Worm (Caenorhabditis elegans) whole organism, young adult: Measurements from ENCODE around the gene math-39.
"Not testable (repeated sequence)": the region's sequence is repeated elsewhere in the genome, so short reads cannot be mapped to it uniquely, and the experiment has no call there.

Experiments used
- D2030.7 ChIP-seq: fragments of 200-800 bp; sonication (Bioruptor generic); IDR thresholded peaks from 2 replicates; pipeline ENCODE4 v1.3.6; 2022; ENCODE audit warnings: missing genetic modification reagents, missing genetic modification characterization, missing compliant biosample characterization
- F10E7.11 ChIP-seq: sonication (generic microtip); optimal IDR thresholded peaks from 2 replicates; lab custom pipeline; 2017; ENCODE audit warnings: mild to moderate bottlenecking, missing genetic modification characterization, moderate library complexity, missing compliant biosample characterization
- F49E8.2 ChIP-seq: sonication (generic microtip); optimal IDR thresholded peaks from 3 replicates; lab custom pipeline; 2017; ENCODE audit warnings: missing genetic modification characterization, mild to moderate bottlenecking, missing compliant biosample characterization, antibody characterized with exemption, moderate library complexity; ENCODE audit not compliant: insufficient read depth
- F57A8.1 ChIP-seq: fragments of 200-800 bp; sonication (Bioruptor generic); optimal IDR thresholded peaks from 2 replicates; lab custom pipeline; 2018; ENCODE audit warnings: mild to moderate bottlenecking, missing genetic modification characterization, moderate library complexity, missing compliant biosample characterization
- F57C9.4 ChIP-seq: sonication (generic microtip); optimal IDR thresholded peaks from 2 replicates; lab custom pipeline; 2017; ENCODE audit warnings: mild to moderate bottlenecking, missing genetic modification characterization, missing compliant biosample characterization
- K11D2.4 ChIP-seq: fragments of 200-800 bp; sonication (Bioruptor generic); IDR thresholded peaks from 2 replicates; pipeline ENCODE4 v1.3.6; 2022; ENCODE audit warnings: missing genetic modification reagents, missing genetic modification characterization, missing compliant biosample characterization
- Y53G8AR.9 ChIP-seq: fragments of 200-800 bp; sonication (Bioruptor generic); conservative IDR thresholded peaks from 2 replicates; pipeline ENCODE4 v1.3.6; 2022; ENCODE audit warnings: missing genetic modification reagents, missing genetic modification characterization, missing compliant biosample characterization
- Y56A3A.18 ChIP-seq: fragments of 200-800 bp; sonication (Bioruptor generic); IDR thresholded peaks from 2 replicates; pipeline ENCODE4 v1.3.6; 2022; ENCODE audit warnings: missing genetic modification reagents, missing genetic modification characterization, missing compliant biosample characterization
- ama-1 ChIP-seq, 3 experiments: fragments of 150-350 bp in 1 of 3; sonication (generic microtip) in 2 of 3; optimal IDR thresholded peaks; 2 replicates each; lab custom pipeline; 2014 to 2018; ENCODE audit warnings: missing biosample characterization in 2 of 3, missing genetic modification characterization in 2 of 3, missing genetic modification reagents in 2 of 3
- aptf-2 ChIP-seq: fragments of 200-800 bp; sonication (Bioruptor generic); conservative IDR thresholded peaks from 2 replicates; pipeline ENCODE4 v1.3.6; 2022; ENCODE audit warnings: missing genetic modification reagents, missing genetic modification characterization, missing compliant biosample characterization
- aptf-3 ChIP-seq: fragments of 200-800 bp; sonication (Bioruptor generic); IDR thresholded peaks from 2 replicates; pipeline ENCODE4 v1.3.6; 2022; ENCODE audit warnings: missing genetic modification characterization, missing compliant biosample characterization
- atf-7 ChIP-seq: sonication (generic microtip); optimal IDR thresholded peaks from 2 replicates; lab custom pipeline; 2017; ENCODE audit warnings: mild to moderate bottlenecking, missing genetic modification characterization, missing compliant biosample characterization
- ccch-3 ChIP-seq: fragments of 200-800 bp; sonication (Bioruptor generic); optimal IDR thresholded peaks from 2 replicates; lab custom pipeline; 2018; ENCODE audit warnings: mild to moderate bottlenecking, missing genetic modification characterization, missing compliant biosample characterization
- ceh-27 ChIP-seq: fragments of 200-800 bp; sonication (Bioruptor generic); optimal IDR thresholded peaks from 2 replicates; lab custom pipeline; 2018; ENCODE audit warnings: mild to moderate bottlenecking, missing genetic modification characterization, moderate library complexity, missing compliant biosample characterization
- die-1 ChIP-seq: sonication (generic microtip); optimal IDR thresholded peaks from 2 replicates; lab custom pipeline; 2016; ENCODE audit warnings: missing genotype, mild to moderate bottlenecking, missing genetic modification characterization, missing compliant biosample characterization
- hlh-12 ChIP-seq: sonication (generic microtip); optimal IDR thresholded peaks from 2 replicates; lab custom pipeline; 2016; ENCODE audit warnings: missing genetic modification characterization, missing compliant biosample characterization
- hmg-1.2 ChIP-seq: fragments of 200-800 bp; sonication (Bioruptor generic); IDR thresholded peaks from 2 replicates; pipeline ENCODE4 v1.3.6; 2022; ENCODE audit warnings: missing genetic modification reagents, missing genetic modification characterization, missing compliant biosample characterization
- hrde-1 ChIP-seq: sonication (generic microtip); optimal IDR thresholded peaks from 2 replicates; lab custom pipeline; 2016; ENCODE audit warnings: missing genetic modification characterization, mild to moderate bottlenecking, missing compliant biosample characterization, moderate library complexity, missing genotype, missing genetic modification reagents, borderline replicate concordance
- let-607 ChIP-seq, 2 experiments: fragments of 200-800 bp in 1 of 2; sonication (Bioruptor generic) in 1 of 2; sonication (generic microtip) in 1 of 2; optimal IDR thresholded peaks; 2 replicates each; lab custom pipeline; 2016 to 2018; ENCODE audit warnings: mild to moderate bottlenecking in 2 of 2, missing compliant biosample characterization in 2 of 2, missing genetic modification characterization in 2 of 2, moderate library complexity in 2 of 2, missing genotype in 1 of 2
- lin-26 ChIP-seq: fragments of 200-800 bp; sonication (Bioruptor generic); IDR thresholded peaks from 2 replicates; pipeline ENCODE4 v1.3.6; 2022; ENCODE audit warnings: missing genetic modification reagents, missing genetic modification characterization, missing compliant biosample characterization
- mcd-1 ChIP-seq: fragments of 200-800 bp; sonication (Bioruptor generic); IDR thresholded peaks from 2 replicates; pipeline ENCODE4 v1.3.6; 2022; ENCODE audit warnings: missing genetic modification reagents, missing genetic modification characterization, missing compliant biosample characterization
- nfya-1 ChIP-seq: sonication (generic microtip); optimal IDR thresholded peaks from 2 replicates; lab custom pipeline; 2017; ENCODE audit warnings: antibody characterized with exemption, missing compliant biosample characterization, missing genetic modification characterization, borderline replicate concordance; ENCODE audit not compliant: insufficient read depth
- nfya-2 ChIP-seq: fragments of 200-800 bp; sonication (Bioruptor generic); IDR thresholded peaks from 2 replicates; pipeline ENCODE4 v1.3.6; 2022; ENCODE audit warnings: missing genetic modification reagents, missing genetic modification characterization, missing compliant biosample characterization
- nhr-120 ChIP-seq: fragments of 200-800 bp; sonication (Bioruptor generic); IDR thresholded peaks from 2 replicates; pipeline ENCODE4 v1.3.6; 2022; ENCODE audit warnings: missing genetic modification characterization, missing compliant biosample characterization
- nhr-80 ChIP-seq: sonication (generic microtip); optimal IDR thresholded peaks from 2 replicates; lab custom pipeline; 2016; ENCODE audit warnings: missing genetic modification characterization, missing compliant biosample characterization
- nhr-90 ChIP-seq: sonication (generic microtip); optimal IDR thresholded peaks from 2 replicates; lab custom pipeline; 2016; ENCODE audit warnings: missing genotype, mild to moderate bottlenecking, missing genetic modification characterization, missing compliant biosample characterization
- pha-4 ChIP-seq: fragments of 150-350 bp; sonication (generic microtip); optimal IDR thresholded peaks from 2 replicates; lab custom pipeline; 2014; ENCODE audit warnings: missing biosample characterization, missing genetic modification reagents, missing genetic modification characterization
- tbx-9 ChIP-seq: sonication (generic microtip); optimal IDR thresholded peaks from 2 replicates; lab custom pipeline; 2016; ENCODE audit warnings: borderline replicate concordance, missing genetic modification characterization, inconsistent platforms, missing compliant biosample characterization
- zfh-2 ChIP-seq: fragments of 200-800 bp; sonication (Bioruptor generic); conservative IDR thresholded peaks from 2 replicates; pipeline ENCODE4 v1.3.6; 2022; ENCODE audit warnings: missing genetic modification reagents, missing genetic modification characterization, missing compliant biosample characterization
- ztf-25 ChIP-seq: fragments of 200-800 bp; sonication (Bioruptor generic); IDR thresholded peaks from 2 replicates; pipeline ENCODE4 v1.3.6; 2022; ENCODE audit warnings: missing genetic modification reagents, missing genetic modification characterization, missing compliant biosample characterization
- ztf-26 ChIP-seq: sonication (generic microtip); optimal IDR thresholded peaks from 2 replicates; lab custom pipeline; 2017; ENCODE audit warnings: missing genetic modification characterization, missing compliant biosample characterization

math-39 gene

ce11 chrII:1855447-1855846 is 23.3 kb downstream of the math-39 start:
- peak; percentile 41 for TF ChIP-seq mcd-1 (GFP tag; lab: Robert Waterston, UW)
- TF ChIP-seq aptf-3 (GFP tag; lab: Robert Waterston, UW) = 0 out of 2 replicates have a peak, but pooled peaks have one; percentile 56

ce11 chrII:1861285-1861793 is 29.2 kb downstream of the math-39 start, which contains the start of gene C16C4.18:
TSS of gene C16C4.18 (minus strand) at chrII:1861335.
- peak; percentile 67; the same call in 1 of the 2 replicates for TF ChIP-seq mcd-1 (GFP tag; lab: Robert Waterston, UW)
- peak; percentile 44; the same call in 1 of the 2 replicates for TF ChIP-seq D2030.7 (GFP tag; lab: Robert Waterston, UW)
- peak; percentile 96 for TF ChIP-seq hmg-1.2 (GFP tag; lab: Robert Waterston, UW)

- TF ChIP-seq F57A8.1; ztf-25; pha-4 (tag; lab: Kevin White, UChicago): not testable (repeated sequence)
These were observed 30.2 kb downstream of the math-39 start, which contains the start of gene fbxb-98 for ce11 chrII:1862334-1862733. TSS of gene fbxb-98 (plus strand) at chrII:1862634.

ce11 chrII:1864278-1864677 is 32.1 kb downstream of the math-39 start, which contains the start of gene C16C4.17:
TSS of gene C16C4.17 (plus strand) at chrII:1864578.
- no peak for TF ChIP-seq K11D2.4 (GFP tag; lab: Robert Waterston, UW)
- no peak for TF ChIP-seq ztf-26 (tag; lab: Kevin White, UChicago)
- TF ChIP-seq atf-7 (tag; lab: Kevin White, UChicago) = no peak
- no peak for TF ChIP-seq Y56A3A.18 (GFP tag; lab: Robert Waterston, UW)
- no peak for TF ChIP-seq F49E8.2
- TF ChIP-seq Y53G8AR.9 = no peak
- TF ChIP-seq, all 124 proteins: peak for 0

ce11 chrII:1865683-1866431 is 33.7 kb downstream of the math-39 start, which contains the start of gene math-15:
TSS of gene math-15 (plus strand) at chrII:1866381.
- TF ChIP-seq nhr-80 (tag; lab: Kevin White, UChicago) (peak; percentile 26), pha-4 (tag; lab: Kevin White, UChicago) (no peak)

- no peak for TF ChIP-seq ccch-3 (GFP tag; lab: Kevin White, UChicago)
- TF ChIP-seq nhr-80 (tag; lab: Kevin White, UChicago) = peak; percentile 49
These were observed 37.0 kb downstream of the math-39 start, which contains the start of gene math-14 for ce11 chrII:1869120-1869519. TSS of gene math-14 (plus strand) at chrII:1869420.

- TF ChIP-seq die-1 (tag; lab: Kevin White, UChicago) = no peak
- peak; percentile 72 for TF ChIP-seq nhr-80 (tag; lab: Kevin White, UChicago)
These were observed 38.9 kb downstream of the math-39 start, which contains the start of gene math-10 for ce11 chrII:1870875-1871592. TSS of gene math-10 (plus strand) at chrII:1871542.

ce11 chrII:1875658-1876057 is 43.5 kb downstream of the math-39 start, which contains the start of gene math-13:
TSS of gene math-13 (plus strand) at chrII:1875958.
- no peak for TF ChIP-seq nfya-1 (tag; lab: Kevin White, UChicago)
- TF ChIP-seq nfya-2 = no peak
- no peak for TF ChIP-seq ama-1 (optimal IDR thresholded peaks at IDR 0.05; lab: Kevin White, UChicago)
- no peak for TF ChIP-seq ama-1 (GFP tag; optimal IDR thresholded peaks at IDR 0.05; lab: Kevin White, UChicago)
- TF ChIP-seq pha-4 (tag; lab: Kevin White, UChicago) = no peak
- TF ChIP-seq hlh-12 (tag; lab: Kevin White, UChicago) = no peak
- no peak for TF ChIP-seq nhr-120
- TF ChIP-seq aptf-2 (GFP tag; lab: Robert Waterston, UW) = no peak
- TF ChIP-seq F57C9.4 (tag; lab: Kevin White, UChicago) = no peak
- no peak for TF ChIP-seq zfh-2
- no peak for TF ChIP-seq lin-26 (GFP tag; lab: Robert Waterston, UW)
- TF ChIP-seq ceh-27 (GFP tag; lab: Kevin White, UChicago) = no peak
- TF ChIP-seq hrde-1 (tag; lab: Kevin White, UChicago) = no peak
- no peak for TF ChIP-seq nhr-90 (tag; lab: Kevin White, UChicago)
- TF ChIP-seq F10E7.11 = no peak
- no peak for TF ChIP-seq tbx-9 (tag; lab: Kevin White, UChicago)
- no peak for TF ChIP-seq let-607 (tag; optimal IDR thresholded peaks at IDR 0.05; lab: Kevin White, UChicago)
